Worm (Caenorhabditis elegans) whole organism, midembryonic: ENCODE measurements around the gene F22F1.2.

Experiments used
- T22C8.4 ChIP-seq: fragments of 200-800 bp; sonication (Bioruptor generic); IDR thresholded peaks from 2 replicates; pipeline ENCODE4 v1.3.6; 2022; ENCODE audit warnings: missing genetic modification characterization, missing compliant biosample characterization
- cog-1 ChIP-seq: sonication (generic microtip); optimal IDR thresholded peaks from 2 replicates; lab custom pipeline; 2016; ENCODE audit warnings: missing genetic modification characterization, missing compliant biosample characterization
- flt-1 ChIP-seq: fragments of 200-800 bp; sonication (Bioruptor generic); IDR thresholded peaks from 2 replicates; pipeline ENCODE4 v1.3.6; 2022; ENCODE audit warnings: missing genetic modification characterization, missing compliant biosample characterization
- klf-2 ChIP-seq: fragments of 200-800 bp; sonication (Bioruptor generic); conservative IDR thresholded peaks from 2 replicates; pipeline ENCODE4 v1.3.6; 2022; ENCODE audit warnings: missing genetic modification reagents, missing genetic modification characterization, missing compliant biosample characterization
- med-1 ChIP-seq: sonication (generic microtip); optimal IDR thresholded peaks from 2 replicates; lab custom pipeline; 2017; ENCODE audit warnings: missing genetic modification characterization, mild to moderate bottlenecking, missing compliant biosample characterization, antibody characterized with exemption, missing genetic modification reagents; ENCODE audit not compliant: insufficient read depth
- ref-1 ChIP-seq: fragments of 200-800 bp; sonication (Bioruptor generic); conservative IDR thresholded peaks from 2 replicates; pipeline ENCODE4 v1.3.6; 2022; ENCODE audit warnings: missing genetic modification reagents, missing genetic modification characterization, missing compliant biosample characterization
- tab-1 ChIP-seq: fragments of 200-800 bp; sonication (Bioruptor generic); IDR thresholded peaks from 2 replicates; pipeline ENCODE4 v1.3.6; 2022; ENCODE audit warnings: missing genetic modification characterization, missing compliant biosample characterization
- ztf-29 ChIP-seq: fragments of 200-800 bp; sonication (Bioruptor generic); IDR thresholded peaks from 2 replicates; pipeline ENCODE4 v1.3.6; 2022; ENCODE audit warnings: missing genetic modification reagents, missing genetic modification characterization, missing compliant biosample characterization

- TF ChIP-seq cog-1 (tag; lab: Kevin White, UChicago) = no peak
- no peak for TF ChIP-seq ztf-29 (GFP tag; lab: Robert Waterston, UW)
- no peak for TF ChIP-seq tab-1 (GFP tag; lab: Robert Waterston, UW)
- no peak for TF ChIP-seq klf-2
- TF ChIP-seq flt-1 (GFP tag; lab: Robert Waterston, UW) = 0 out of 2 replicates have a peak, but pooled peaks have one; percentile 50
- TF ChIP-seq med-1 = no peak
- no peak; the same call in 1 of the 2 replicates for TF ChIP-seq ref-1
- no peak for TF ChIP-seq T22C8.4
These were observed 888 bp upstream of the F22F1.2 start for ce11 chrX:8151409-8151808.
